Worm (Caenorhabditis elegans): ENCODE data around the gene K10H10.6.

The K10H10.6 gene

ce11 chrII:14488661-14489060, 14.4 kb upstream of the K10H10.6 start, which contains the start of gene usp-14 (continued):
- no peak for TF ChIP-seq ceh-63 (GFP tag; optimal IDR thresholded peaks at IDR 0.05)
- TF ChIP-seq pag-3 (tag; optimal IDR thresholded peaks at IDR 0.05; ENCODE audit: borderline replicate concordance, insufficient read depth) = no peak
- no peak for TF ChIP-seq nhr-76 (tag; optimal IDR thresholded peaks at IDR 0.05)
- TF ChIP-seq rnt-1 (tag; optimal IDR thresholded peaks at IDR 0.05) = peak; percentile 72
- peak; percentile 30 for TF ChIP-seq unc-130 (tag; optimal IDR thresholded peaks at IDR 0.05)
- peak; percentile 63 for TF ChIP-seq nhr-19 (GFP tag; conservative IDR thresholded peaks at IDR 0.05)
- TF ChIP-seq aha-1 (tag; optimal IDR thresholded peaks at IDR 0.05) = no peak
- peak; percentile 79 for TF ChIP-seq nhr-85 (tag)
- TF ChIP-seq elt-3 (tag; optimal IDR thresholded peaks at IDR 0.05) = peak in 1 of 6 experiments; percentile 21
- no peak for TF ChIP-seq elt-2 (tag; optimal IDR thresholded peaks at IDR 0.05)
- TF ChIP-seq skn-1 (tag; optimal IDR thresholded peaks at IDR 0.05) = peak; percentile 96
- TF ChIP-seq dsc-1 (tag; optimal IDR thresholded peaks at IDR 0.05) = peak; percentile 40
- TF ChIP-seq sox-4 (tag; optimal IDR thresholded peaks at IDR 0.05) = no peak
- TF ChIP-seq ces-1 (GFP tag; optimal IDR thresholded peaks at IDR 0.05) = no peak
- TF ChIP-seq nhr-237 (tag; optimal IDR thresholded peaks at IDR 0.05) = no peak
- no peak for TF ChIP-seq unc-62 (GFP tag; optimal IDR thresholded peaks at IDR 0.05)
- TF ChIP-seq ceh-90 (tag; optimal IDR thresholded peaks at IDR 0.05) = no peak
- no peak for TF ChIP-seq mef-2 (tag; optimal IDR thresholded peaks at IDR 0.05)
- TF ChIP-seq mab-9 (GFP tag; IDR thresholded peaks at IDR 0.05) = no peak
- peak; percentile 58 for TF ChIP-seq nhr-77 (tag; optimal IDR thresholded peaks at IDR 0.05)
- TF ChIP-seq efl-3 (GFP tag; optimal IDR thresholded peaks at IDR 0.05) = no peak
- peak; percentile 47 for TF ChIP-seq F16B12.6 (tag; optimal IDR thresholded peaks at IDR 0.05)
- peak; percentile 72 for TF ChIP-seq snu-23 (GFP tag; optimal IDR thresholded peaks at IDR 0.05)
- peak; percentile 66 for TF ChIP-seq mep-1 (tag; optimal IDR thresholded peaks at IDR 0.05)
- TF ChIP-seq unc-86 (tag; optimal IDR thresholded peaks at IDR 0.05) = peak; percentile 30
- TF ChIP-seq hpl-2 (GFP tag; optimal IDR thresholded peaks at IDR 0.05) = no peak
- no peak for TF ChIP-seq alr-1 (tag; optimal IDR thresholded peaks at IDR 0.05; ENCODE audit: borderline replicate concordance)
- no peak for TF ChIP-seq sup-37 (GFP tag; optimal IDR thresholded peaks at IDR 0.05)
- TF ChIP-seq fkh-10 (GFP tag; optimal IDR thresholded peaks at IDR 0.05) = no peak
- TF ChIP-seq nhr-71 (tag; optimal IDR thresholded peaks at IDR 0.05) = peak; percentile 74
- peak; percentile 31 for TF ChIP-seq jun-1 (tag; optimal IDR thresholded peaks at IDR 0.05)

- TF ChIP-seq lin-15B (tag; optimal IDR thresholded peaks at IDR 0.05) (no peak), hlh-17 (GFP tag; optimal IDR thresholded peaks at IDR 0.05; ENCODE audit: borderline replicate concordance) (no peak), fkh-4 (tag; optimal IDR thresholded peaks at IDR 0.05; ENCODE audit: borderline replicate concordance) (no peak), lin-35 (GFP tag; optimal IDR thresholded peaks at IDR 0.05) (peak in 1 of 2 experiments; percentile 20), aha-1 (tag; optimal IDR thresholded peaks at IDR 0.05) (no peak), ztf-4 (tag; optimal IDR thresholded peaks at IDR 0.05) (no peak), jun-1 (tag; optimal IDR thresholded peaks at IDR 0.05) (no peak), hlh-4 (tag; optimal IDR thresholded peaks at IDR 0.05) (no peak), lin-14 (GFP tag; optimal IDR thresholded peaks at IDR 0.05) (peak; percentile 59), unc-86 (tag; optimal IDR thresholded peaks at IDR 0.05) (no peak), ceh-88 (GFP tag; IDR thresholded peaks at IDR 0.05) (no peak), fos-1 (tag; optimal IDR thresholded peaks at IDR 0.05) (no peak), snpc-4 (tag; optimal IDR thresholded peaks at IDR 0.05) (no peak), Y116A8C.19 (tag; optimal IDR thresholded peaks at IDR 0.05; ENCODE audit: borderline replicate concordance) (no peak), zag-1 (tag; optimal IDR thresholded peaks at IDR 0.05) (no peak), mef-2 (tag; optimal IDR thresholded peaks at IDR 0.05) (no peak), ceh-63 (GFP tag; optimal IDR thresholded peaks at IDR 0.05) (no peak), nhr-237 (tag; optimal IDR thresholded peaks at IDR 0.05) (no peak), unc-30 (tag; optimal IDR thresholded peaks at IDR 0.05) (no peak), pqm-1 (tag; optimal IDR thresholded peaks at IDR 0.05) (no peak), nhr-19 (GFP tag; conservative IDR thresholded peaks at IDR 0.05) (no peak), rnt-1 (tag; optimal IDR thresholded peaks at IDR 0.05) (no peak), mab-9 (GFP tag; IDR thresholded peaks at IDR 0.05) (no peak), swsn-7 (tag; optimal IDR thresholded peaks at IDR 0.05) (peak; percentile 6), C34B4.2 (tag; optimal IDR thresholded peaks at IDR 0.05) (no peak), ceh-8 (GFP tag; optimal IDR thresholded peaks at IDR 0.05) (no peak), ets-5 (GFP tag; IDR thresholded peaks at IDR 0.05) (no peak), fkh-10 (GFP tag; optimal IDR thresholded peaks at IDR 0.05) (no peak), snu-23 (GFP tag; optimal IDR thresholded peaks at IDR 0.05) (peak; percentile 36), F16B12.6 (tag; optimal IDR thresholded peaks at IDR 0.05) (no peak), nhr-11 (tag; optimal IDR thresholded peaks at IDR 0.05) (no peak), aly-2 (tag; optimal IDR thresholded peaks at IDR 0.05) (no peak), mep-1 (tag; optimal IDR thresholded peaks at IDR 0.05) (peak; percentile 54)
Observed at ce11 chrII:14489407-14489806, 13.7 kb upstream of the K10H10.6 start, which contains the start of gene vnut-1. TSS of gene vnut-1 (plus strand) at chrII:14489802.

Measured in whole organism, L1 larva.